Worm (Caenorhabditis elegans) whole organism, young adult: ENCODE results near the gene C18D4.4.

ENCODE experiments used
- B0261.1 ChIP-seq: sonication (generic microtip); optimal IDR thresholded peaks from 2 replicates; lab custom pipeline; 2016; ENCODE audit warnings: mild to moderate bottlenecking, missing genetic modification characterization, moderate library complexity, missing compliant biosample characterization
- C17E4.6 ChIP-seq: fragments of 200-800 bp; sonication (Bioruptor generic); IDR thresholded peaks from 2 replicates; pipeline ENCODE4 v1.3.6; 2022; ENCODE audit warnings: missing genetic modification reagents, missing genetic modification characterization, missing compliant biosample characterization
- D2030.7 ChIP-seq: fragments of 200-800 bp; sonication (Bioruptor generic); IDR thresholded peaks from 2 replicates; pipeline ENCODE4 v1.3.6; 2022; ENCODE audit warnings: missing genetic modification reagents, missing genetic modification characterization, missing compliant biosample characterization
- F39B2.1 ChIP-seq: fragments of 200-800 bp; sonication (Bioruptor generic); IDR thresholded peaks from 2 replicates; pipeline ENCODE4 v1.3.6; 2022; ENCODE audit warnings: missing genetic modification reagents, missing genetic modification characterization, missing compliant biosample characterization
- F55B11.4 ChIP-seq: sonication (generic microtip); optimal IDR thresholded peaks from 2 replicates; lab custom pipeline; 2016; ENCODE audit warnings: missing compliant biosample characterization, missing genetic modification characterization, borderline replicate concordance; ENCODE audit not compliant: insufficient read depth
- Y67H2A.10 ChIP-seq: fragments of 200-800 bp; sonication (Bioruptor generic); conservative IDR thresholded peaks from 2 replicates; pipeline ENCODE4 v1.3.6; 2022; ENCODE audit warnings: missing genetic modification reagents, missing genetic modification characterization, missing compliant biosample characterization
- Y95B8A.8 ChIP-seq: fragments of 200-800 bp; sonication (Bioruptor generic); IDR thresholded peaks from 2 replicates; pipeline ENCODE4 v1.3.6; 2022; ENCODE audit warnings: missing genetic modification reagents, missing genetic modification characterization, missing compliant biosample characterization
- ZK185.1 ChIP-seq: sonication (generic microtip); optimal IDR thresholded peaks from 2 replicates; lab custom pipeline; 2016; ENCODE audit warnings: mild to moderate bottlenecking, missing genetic modification characterization, missing compliant biosample characterization; ENCODE audit not compliant: poor library complexity, severe bottlenecking
- attf-3 ChIP-seq: fragments of 200-800 bp; sonication (Bioruptor generic); conservative IDR thresholded peaks from 2 replicates; pipeline ENCODE4 v1.3.6; 2022; ENCODE audit warnings: missing genetic modification reagents, missing genetic modification characterization, missing compliant biosample characterization
- attf-6 ChIP-seq: fragments of 200-800 bp; sonication (Bioruptor generic); IDR thresholded peaks from 2 replicates; pipeline ENCODE4 v1.3.6; 2022; ENCODE audit warnings: missing genetic modification reagents, missing genetic modification characterization, missing compliant biosample characterization
- cebp-1 ChIP-seq, 2 experiments: fragments of 200-800 bp in 1 of 2; sonication (Bioruptor generic) in 1 of 2; sonication (generic microtip) in 1 of 2; IDR thresholded peaks in 1 of 2; optimal IDR thresholded peaks in 1 of 2; 2 replicates each; pipeline versions ENCODE4 v1.3.6 to Lab custom; 2017 to 2022; ENCODE audit warnings: missing compliant biosample characterization in 2 of 2, missing genetic modification characterization in 2 of 2, mild to moderate bottlenecking in 1 of 2, missing genetic modification reagents in 1 of 2, moderate library complexity in 1 of 2
- ceh-79 ChIP-seq: sonication (generic microtip); optimal IDR thresholded peaks from 2 replicates; lab custom pipeline; 2017; ENCODE audit warnings: mild to moderate bottlenecking, missing genetic modification characterization, missing compliant biosample characterization
- die-1 ChIP-seq: sonication (generic microtip); optimal IDR thresholded peaks from 2 replicates; lab custom pipeline; 2016; ENCODE audit warnings: missing genotype, mild to moderate bottlenecking, missing genetic modification characterization, missing compliant biosample characterization
- dpl-1 ChIP-seq: fragments of 150-350 bp; optimal IDR thresholded peaks from 2 replicates; lab custom pipeline; 2014; ENCODE audit warnings: missing biosample characterization, missing genetic modification reagents, missing genetic modification characterization
- egl-44 ChIP-seq: fragments of 200-800 bp; sonication (Bioruptor generic); IDR thresholded peaks from 2 replicates; pipeline ENCODE4 v1.3.6; 2022; ENCODE audit warnings: missing genetic modification reagents, missing genetic modification characterization, missing compliant biosample characterization
- him-1 ChIP-seq: sonication (generic microtip); optimal IDR thresholded peaks from 2 replicates; lab custom pipeline; 2016; ENCODE audit warnings: missing genotype, missing genetic modification reagents, missing genetic modification characterization, missing compliant biosample characterization
- hmg-20 ChIP-seq: fragments of 200-800 bp; sonication (Bioruptor generic); IDR thresholded peaks from 2 replicates; pipeline ENCODE4 v1.3.6; 2022; ENCODE audit warnings: missing genetic modification reagents, missing genetic modification characterization, missing compliant biosample characterization
- lag-1 ChIP-seq: fragments of 200-800 bp; sonication (Bioruptor generic); IDR thresholded peaks from 2 replicates; pipeline ENCODE4 v1.3.6; 2022; ENCODE audit warnings: missing genetic modification reagents, missing genetic modification characterization, missing compliant biosample characterization
- let-607 ChIP-seq, 2 experiments: fragments of 200-800 bp in 1 of 2; sonication (Bioruptor generic) in 1 of 2; sonication (generic microtip) in 1 of 2; optimal IDR thresholded peaks; 2 replicates each; lab custom pipeline; 2016 to 2018; ENCODE audit warnings: mild to moderate bottlenecking in 2 of 2, missing compliant biosample characterization in 2 of 2, missing genetic modification characterization in 2 of 2, moderate library complexity in 2 of 2, missing genotype in 1 of 2
- lin-40 ChIP-seq: sonication (generic microtip); optimal IDR thresholded peaks from 2 replicates; lab custom pipeline; 2016; ENCODE audit warnings: missing genetic modification characterization, mild to moderate bottlenecking, missing compliant biosample characterization, missing genotype, missing genetic modification reagents
- lir-1 ChIP-seq: fragments of 200-800 bp; sonication (Bioruptor generic); conservative IDR thresholded peaks from 2 replicates; pipeline ENCODE4 v1.3.6; 2022; ENCODE audit warnings: missing genetic modification reagents, missing genetic modification characterization, missing compliant biosample characterization
- lsy-27 ChIP-seq: sonication (generic microtip); optimal IDR thresholded peaks from 2 replicates; lab custom pipeline; 2017; ENCODE audit warnings: missing genetic modification characterization, mild to moderate bottlenecking, missing compliant biosample characterization, antibody characterized with exemption, missing genotype, borderline replicate concordance; ENCODE audit not compliant: insufficient read depth
- madf-6 ChIP-seq: fragments of 200-800 bp; sonication (Bioruptor generic); IDR thresholded peaks from 2 replicates; pipeline ENCODE4 v1.3.6; 2022; ENCODE audit warnings: missing genetic modification reagents, missing genetic modification characterization, missing compliant biosample characterization
- mel-28 ChIP-seq: sonication (generic microtip); optimal IDR thresholded peaks from 2 replicates; lab custom pipeline; 2016; ENCODE audit warnings: borderline replicate concordance, mild to moderate bottlenecking, missing genetic modification characterization, missing compliant biosample characterization
- nfya-2 ChIP-seq: fragments of 200-800 bp; sonication (Bioruptor generic); IDR thresholded peaks from 2 replicates; pipeline ENCODE4 v1.3.6; 2022; ENCODE audit warnings: missing genetic modification reagents, missing genetic modification characterization, missing compliant biosample characterization
- nhr-90 ChIP-seq: sonication (generic microtip); optimal IDR thresholded peaks from 2 replicates; lab custom pipeline; 2016; ENCODE audit warnings: missing genotype, mild to moderate bottlenecking, missing genetic modification characterization, missing compliant biosample characterization
- pbrm-1 ChIP-seq: fragments of 200-800 bp; sonication (Bioruptor generic); IDR thresholded peaks from 2 replicates; pipeline ENCODE4 v1.3.6; 2022; ENCODE audit warnings: missing genetic modification reagents, missing genetic modification characterization, missing compliant biosample characterization
- rcor-1 ChIP-seq: fragments of 200-800 bp; sonication (Bioruptor generic); IDR thresholded peaks from 2 replicates; pipeline ENCODE4 v1.3.6; 2022; ENCODE audit warnings: missing genetic modification reagents, missing genetic modification characterization, missing compliant biosample characterization
- tbp1 ChIP-seq: fragments of 200-800 bp; sonication (Bioruptor generic); optimal IDR thresholded peaks from 2 replicates; lab custom pipeline; 2018; ENCODE audit warnings: mild to moderate bottlenecking, missing genetic modification characterization, missing compliant biosample characterization
- ztf-26 ChIP-seq: sonication (generic microtip); optimal IDR thresholded peaks from 2 replicates; lab custom pipeline; 2017; ENCODE audit warnings: missing genetic modification characterization, missing compliant biosample characterization
- ztf-3 ChIP-seq: fragments of 200-800 bp; sonication (Bioruptor generic); optimal IDR thresholded peaks from 2 replicates; lab custom pipeline; 2018; ENCODE audit warnings: mild to moderate bottlenecking, missing genetic modification characterization, missing compliant biosample characterization

C18D4.4 gene

ce11 chrV:17531410-17531809 is at the start of gene C18D4.4:
TSS of gene C18D4.4 (minus strand) at chrV:17531510.
- TF ChIP-seq tbp1 (GFP tag; lab: Kevin White, UChicago) = no peak
- TF ChIP-seq, all 124 proteins: peak for 0

- no peak for TF ChIP-seq F39B2.1 (GFP tag; lab: Robert Waterston, UW)
- no peak for TF ChIP-seq ceh-79
- no peak for TF ChIP-seq Y95B8A.8 (GFP tag; lab: Robert Waterston, UW)
- TF ChIP-seq madf-6 (GFP tag; lab: Robert Waterston, UW) = no peak
- no peak for TF ChIP-seq ztf-3 (GFP tag; lab: Kevin White, UChicago)
- TF ChIP-seq die-1 = no peak
- TF ChIP-seq him-1 = no peak
- no peak for TF ChIP-seq egl-44 (GFP tag; lab: Robert Waterston, UW)
- no peak for TF ChIP-seq lin-40 (tag; lab: Kevin White, UChicago)
- TF ChIP-seq nfya-2 (GFP tag; lab: Robert Waterston, UW) = no peak
- TF ChIP-seq, all 124 proteins: peak for 0
Measured at ce11 chrV:17580017-17580416, 48.7 kb upstream of the C18D4.4 start.

- TF ChIP-seq C17E4.6 (GFP tag; lab: Robert Waterston, UW) = no peak
Measured at ce11 chrV:17566850-17567249, 35.5 kb upstream of the C18D4.4 start, which contains the start of gene C38D9.2. TSS of gene C38D9.2 (plus strand) at chrV:17567150.

ce11 chrV:17565903-17566302 is 34.6 kb upstream of the C18D4.4 start, which contains the start of gene fbxa-171:
TSS of gene fbxa-171 (minus strand) at chrV:17566003.
- no peak for TF ChIP-seq hmg-20 (GFP tag; lab: Robert Waterston, UW)
- TF ChIP-seq ZK185.1 (tag; lab: Kevin White, UChicago) = no peak
- no peak for TF ChIP-seq him-1

ce11 chrV:17558946-17559345 is 27.6 kb upstream of the C18D4.4 start, which contains the start of gene fbxa-172:
TSS of gene fbxa-172 (plus strand) at chrV:17559246.
- TF ChIP-seq pbrm-1 (no peak), attf-6 (GFP tag; lab: Robert Waterston, UW) (no peak)

- TF ChIP-seq hmg-20 (GFP tag; lab: Robert Waterston, UW) (no peak), mel-28 (no peak), B0261.1 (tag; lab: Kevin White, UChicago) (no peak), rcor-1 (no peak), cebp-1 (GFP tag; IDR thresholded peaks at IDR 0.05; lab: Robert Waterston, UW) (no peak), cebp-1 (tag; optimal IDR thresholded peaks at IDR 0.05; lab: Kevin White, UChicago) (no peak), let-607 (tag; optimal IDR thresholded peaks at IDR 0.05; lab: Kevin White, UChicago) (no peak), lir-1 (GFP tag; lab: Robert Waterston, UW) (no peak), lag-1 (GFP tag; lab: Robert Waterston, UW) (no peak), F55B11.4 (tag; lab: Kevin White, UChicago) (no peak), ztf-26 (tag; lab: Kevin White, UChicago) (no peak), Y67H2A.10 (no peak), attf-3 (GFP tag; lab: Robert Waterston, UW) (no peak), dpl-1 (no peak), Y95B8A.8 (GFP tag; lab: Robert Waterston, UW) (no peak), lsy-27 (tag; lab: Kevin White, UChicago) (no peak), D2030.7 (GFP tag; lab: Robert Waterston, UW) (no peak), nhr-90 (tag; lab: Kevin White, UChicago) (no peak)
Measured at ce11 chrV:17558377-17558776, 27.1 kb upstream of the C18D4.4 start, which contains the start of gene fbxa-174. TSS of gene fbxa-174 (minus strand) at chrV:17558477.
